Fruit fly (Drosophila melanogaster) whole organism, embryonic: ENCODE data around the gene CG4607.
A peak's percentile ranks its signal among the peaks of the same experiment; 100 is the strongest.

Source experiments
- Adf1 ChIP-seq: fragments of 200-800 bp; sonication (Bioruptor generic); IDR thresholded peaks from 2 replicates; pipeline ENCODE4 v1.3.6; 2022; ENCODE audit warnings: missing biosample characterization, missing genetic modification characterization
- Aef1 ChIP-seq: fragments of 200-800 bp; sonication (Bioruptor generic); IDR thresholded peaks from 3 replicates; pipeline ENCODE4 v1.3.6; 2022; ENCODE audit warnings: missing biosample characterization, missing genetic modification characterization
- Atf-2 ChIP-seq: fragments of 200-800 bp; sonication (Bioruptor generic); optimal IDR thresholded peaks from 2 replicates; lab custom pipeline; 2016; ENCODE audit warnings: missing biosample characterization, missing genetic modification characterization
- CG10543 ChIP-seq: fragments of 200-800 bp; sonication (Bioruptor generic); optimal IDR thresholded peaks from 3 replicates; lab custom pipeline; 2017; ENCODE audit warnings: missing biosample characterization, mild to moderate bottlenecking, missing genetic modification characterization, moderate library complexity
- CG11695 ChIP-seq: fragments of 200-800 bp; sonication (Bioruptor generic); IDR thresholded peaks from 3 replicates; pipeline ENCODE4 v1.3.6; 2022; ENCODE audit warnings: missing biosample characterization, missing genetic modification characterization
- CG12104 ChIP-seq: fragments of 200-800 bp; sonication (Bioruptor generic); optimal IDR thresholded peaks from 3 replicates; lab custom pipeline; 2016; ENCODE audit warnings: missing biosample characterization, missing genetic modification characterization
- CG12659 ChIP-seq: fragments of 200-800 bp; sonication (Bioruptor generic); optimal IDR thresholded peaks from 3 replicates; lab custom pipeline; 2017; ENCODE audit warnings: mild to moderate bottlenecking, missing biosample characterization, missing genetic modification reagents, missing genetic modification characterization
- CG12942 ChIP-seq: fragments of 200-800 bp; sonication (Bioruptor generic); optimal IDR thresholded peaks from 3 replicates; lab custom pipeline; 2016; ENCODE audit warnings: missing biosample characterization, missing genetic modification characterization
- CG13775 ChIP-seq: fragments of 200-800 bp; sonication (Bioruptor generic); optimal IDR thresholded peaks from 3 replicates; lab custom pipeline; 2017; ENCODE audit warnings: missing biosample characterization, mild to moderate bottlenecking, missing genetic modification characterization
- CG1602 ChIP-seq: fragments of 200-800 bp; sonication (Bioruptor generic); optimal IDR thresholded peaks from 3 replicates; lab custom pipeline; 2016; ENCODE audit warnings: missing biosample characterization, missing genetic modification characterization
- CG16815 ChIP-seq: fragments of 200-800 bp; sonication (Bioruptor generic); optimal IDR thresholded peaks from 3 replicates; lab custom pipeline; 2017; ENCODE audit warnings: missing biosample characterization, mild to moderate bottlenecking, missing genetic modification characterization
- CG17359 ChIP-seq: fragments of 200-800 bp; sonication (Bioruptor generic); optimal IDR thresholded peaks from 3 replicates; lab custom pipeline; 2018; ENCODE audit warnings: missing biosample characterization, mild to moderate bottlenecking, missing genetic modification characterization, moderate library complexity
- CG18262 ChIP-seq: fragments of 200-800 bp; optimal IDR thresholded peaks from 3 replicates; lab custom pipeline; 2019; ENCODE audit warnings: missing biosample characterization, mild to moderate bottlenecking, missing genetic modification characterization, moderate library complexity
- CG18764 ChIP-seq: fragments of 200-800 bp; sonication (Bioruptor generic); optimal IDR thresholded peaks from 3 replicates; lab custom pipeline; 2016; ENCODE audit warnings: missing biosample characterization, missing genetic modification characterization
- CG2678 ChIP-seq: fragments of 200-800 bp; sonication (Bioruptor generic); optimal IDR thresholded peaks from 3 replicates; lab custom pipeline; 2019; ENCODE audit warnings: missing biosample characterization, mild to moderate bottlenecking, missing genetic modification characterization, moderate library complexity
- CG30431 ChIP-seq: fragments of 200-800 bp; sonication (Bioruptor generic); optimal IDR thresholded peaks from 2 replicates; lab custom pipeline; 2017; ENCODE audit warnings: missing biosample characterization, missing genetic modification characterization
- CG4424 ChIP-seq: fragments of 200-800 bp; sonication (Bioruptor generic); optimal IDR thresholded peaks from 3 replicates; lab custom pipeline; 2016; ENCODE audit warnings: missing biosample characterization, missing genetic modification characterization
- CG6689 ChIP-seq: fragments of 200-800 bp; sonication (Bioruptor generic); IDR thresholded peaks from 2 replicates; pipeline ENCODE4 v1.3.6; 2022; ENCODE audit warnings: missing biosample characterization, missing genetic modification characterization
- CG6813 ChIP-seq: fragments of 200-800 bp; sonication (Bioruptor generic); optimal IDR thresholded peaks from 2 replicates; lab custom pipeline; 2017; ENCODE audit warnings: missing biosample characterization, missing genetic modification characterization, mild to moderate bottlenecking, moderate library complexity, missing genetic modification reagents
- CG8281 ChIP-seq: fragments of 200-800 bp; sonication (Bioruptor generic); optimal IDR thresholded peaks from 2 replicates; lab custom pipeline; 2018; ENCODE audit warnings: missing biosample characterization, mild to moderate bottlenecking, missing genetic modification characterization, moderate library complexity
- CG8924 ChIP-seq: fragments of 200-800 bp; optimal IDR thresholded peaks from 3 replicates; lab custom pipeline; 2019; ENCODE audit warnings: missing biosample characterization, mild to moderate bottlenecking, missing genetic modification characterization, moderate library complexity
- CG9797 ChIP-seq: fragments of 200-800 bp; sonication (Bioruptor generic); optimal IDR thresholded peaks from 3 replicates; lab custom pipeline; 2018; ENCODE audit warnings: missing biosample characterization, mild to moderate bottlenecking, missing genetic modification characterization
- CG9817 ChIP-seq: fragments of 200-800 bp; sonication (Bioruptor generic); optimal IDR thresholded peaks from 2 replicates; lab custom pipeline; 2018; ENCODE audit warnings: missing biosample characterization, mild to moderate bottlenecking, missing genetic modification characterization, moderate library complexity
- CkIIα-i1 ChIP-seq: fragments of 200-800 bp; sonication (Bioruptor generic); IDR thresholded peaks from 2 replicates; pipeline ENCODE4 v1.3.6; 2022; ENCODE audit warnings: missing biosample characterization, missing genetic modification characterization
- D19B ChIP-seq: fragments of 200-800 bp; sonication (Bioruptor generic); optimal IDR thresholded peaks from 2 replicates; lab custom pipeline; 2017; ENCODE audit warnings: missing biosample characterization, mild to moderate bottlenecking, missing genetic modification characterization
- Dip3 ChIP-seq: fragments of 200-800 bp; sonication (Bioruptor generic); optimal IDR thresholded peaks from 3 replicates; lab custom pipeline; 2016; ENCODE audit warnings: missing biosample characterization, missing genetic modification characterization
- Fer3 ChIP-seq: fragments of 200-800 bp; sonication (Bioruptor generic); optimal IDR thresholded peaks from 2 replicates; lab custom pipeline; 2018; ENCODE audit warnings: missing biosample characterization, mild to moderate bottlenecking, missing genetic modification characterization, moderate library complexity
- Kr ChIP-seq: fragments of 200-800 bp; sonication (Bioruptor generic); optimal IDR thresholded peaks from 2 replicates; lab custom pipeline; 2017; ENCODE audit warnings: missing biosample characterization, mild to moderate bottlenecking, missing genetic modification characterization
- Lhr ChIP-seq: fragments of 200-800 bp; sonication (Bioruptor generic); optimal IDR thresholded peaks from 3 replicates; lab custom pipeline; 2017; ENCODE audit warnings: mild to moderate bottlenecking, missing biosample characterization, missing genetic modification reagents, missing genetic modification characterization
- MBD-R2 ChIP-seq: fragments of 200-800 bp; sonication (Bioruptor generic); IDR thresholded peaks from 2 replicates; pipeline ENCODE4 v1.3.6; 2022; ENCODE audit warnings: missing biosample characterization, missing genetic modification characterization
- Myb ChIP-seq: fragments of 200-800 bp; sonication (Bioruptor generic); optimal IDR thresholded peaks from 2 replicates; lab custom pipeline; 2016; ENCODE audit warnings: missing biosample characterization, missing genetic modification characterization
- bab2 ChIP-seq: fragments of 200-800 bp; sonication (Bioruptor generic); optimal IDR thresholded peaks from 2 replicates; lab custom pipeline; 2016; ENCODE audit warnings: missing biosample characterization, missing genetic modification characterization
- btn ChIP-seq: fragments of 200-800 bp; sonication (Bioruptor generic); optimal IDR thresholded peaks from 2 replicates; lab custom pipeline; 2016; ENCODE audit warnings: missing biosample characterization, missing genetic modification characterization
- cg ChIP-seq: fragments of 200-800 bp; sonication (Bioruptor generic); optimal IDR thresholded peaks from 3 replicates; lab custom pipeline; 2019; ENCODE audit warnings: missing biosample characterization, mild to moderate bottlenecking, missing genetic modification characterization, moderate library complexity
- gce ChIP-seq: fragments of 200-800 bp; sonication (Bioruptor generic); IDR thresholded peaks from 3 replicates; pipeline ENCODE4 v1.3.6; 2022; ENCODE audit warnings: missing biosample characterization, missing genetic modification characterization
- gem ChIP-seq: fragments of 200-800 bp; sonication (Bioruptor generic); optimal IDR thresholded peaks from 2 replicates; lab custom pipeline; 2019; ENCODE audit warnings: missing biosample characterization, mild to moderate bottlenecking, missing genetic modification characterization, moderate library complexity
- gfzf ChIP-seq: fragments of 200-800 bp; sonication (Bioruptor generic); optimal IDR thresholded peaks from 2 replicates; lab custom pipeline; 2016; ENCODE audit warnings: missing biosample characterization, mild to moderate bottlenecking, missing genetic modification characterization, moderate library complexity
- gsb-n ChIP-seq: fragments of 200-800 bp; sonication (Bioruptor generic); optimal IDR thresholded peaks from 3 replicates; lab custom pipeline; 2018; ENCODE audit warnings: missing biosample characterization, mild to moderate bottlenecking, missing genetic modification characterization
- kay ChIP-seq: fragments of 200-800 bp; sonication (Bioruptor generic); optimal IDR thresholded peaks from 2 replicates; lab custom pipeline; 2016; ENCODE audit warnings: missing biosample characterization, missing genetic modification characterization
- lov ChIP-seq, 2 experiments: fragments of 200-800 bp in 1 of 2; fragments of >200 bp in 1 of 2; sonication (Bioruptor generic) in 1 of 2; IDR thresholded peaks in 1 of 2; optimal IDR thresholded peaks in 1 of 2; 2 replicates in 1 of 2; 3 replicates in 1 of 2; pipeline versions ENCODE4 v1.3.6 to Lab custom; 2017 to 2022; ENCODE audit warnings: missing biosample characterization in 1 of 2, missing genetic modification characterization in 1 of 2
- mirr ChIP-seq: fragments of 200-800 bp; sonication (Bioruptor generic); optimal IDR thresholded peaks from 3 replicates; lab custom pipeline; 2018; ENCODE audit warnings: missing biosample characterization, mild to moderate bottlenecking, missing genetic modification characterization
- odd ChIP-seq: fragments of 200-800 bp; sonication (Bioruptor generic); optimal IDR thresholded peaks from 2 replicates; lab custom pipeline; 2017; ENCODE audit warnings: missing biosample characterization, mild to moderate bottlenecking, missing genetic modification characterization
- prd ChIP-seq, 3 experiments: fragments of >200 bp in 2 of 3; fragments of 200-800 bp in 1 of 3; sonication (Bioruptor generic) in 1 of 3; optimal IDR thresholded peaks in 2 of 3; IDR thresholded peaks in 1 of 3; 2 replicates in 2 of 3; 3 replicates in 1 of 3; pipeline versions ENCODE4 v1.3.6 to Lab custom; 2017 to 2022; ENCODE audit warnings: missing biosample characterization in 1 of 3, missing genetic modification characterization in 1 of 3
- ranshi ChIP-seq: fragments of 200-800 bp; sonication (Bioruptor generic); IDR thresholded peaks from 2 replicates; pipeline ENCODE4 v1.3.6; 2022; ENCODE audit warnings: missing biosample characterization, missing genetic modification characterization
- sr ChIP-seq: fragments of 200-800 bp; sonication (Bioruptor generic); IDR thresholded peaks from 3 replicates; pipeline ENCODE4 v1.3.6; 2022; ENCODE audit warnings: missing biosample characterization, missing genetic modification characterization
- ssp ChIP-seq: fragments of 200-800 bp; sonication (Bioruptor generic); IDR thresholded peaks from 2 replicates; pipeline ENCODE4 v1.3.6; 2022; ENCODE audit warnings: missing biosample characterization, missing genetic modification characterization
- stwl ChIP-seq: fragments of 200-800 bp; sonication (Bioruptor generic); optimal IDR thresholded peaks from 3 replicates; lab custom pipeline; 2018; ENCODE audit warnings: missing biosample characterization, mild to moderate bottlenecking, missing genetic modification characterization, moderate library complexity
- trem ChIP-seq: fragments of 200-800 bp; optimal IDR thresholded peaks from 3 replicates; lab custom pipeline; 2019; ENCODE audit warnings: missing biosample characterization, mild to moderate bottlenecking, missing genetic modification characterization, moderate library complexity
- unpg ChIP-seq: fragments of 200-800 bp; sonication (Bioruptor generic); optimal IDR thresholded peaks from 3 replicates; lab custom pipeline; 2018; ENCODE audit warnings: missing biosample characterization, mild to moderate bottlenecking, missing genetic modification characterization, moderate library complexity

CG4607 gene

DNA sequence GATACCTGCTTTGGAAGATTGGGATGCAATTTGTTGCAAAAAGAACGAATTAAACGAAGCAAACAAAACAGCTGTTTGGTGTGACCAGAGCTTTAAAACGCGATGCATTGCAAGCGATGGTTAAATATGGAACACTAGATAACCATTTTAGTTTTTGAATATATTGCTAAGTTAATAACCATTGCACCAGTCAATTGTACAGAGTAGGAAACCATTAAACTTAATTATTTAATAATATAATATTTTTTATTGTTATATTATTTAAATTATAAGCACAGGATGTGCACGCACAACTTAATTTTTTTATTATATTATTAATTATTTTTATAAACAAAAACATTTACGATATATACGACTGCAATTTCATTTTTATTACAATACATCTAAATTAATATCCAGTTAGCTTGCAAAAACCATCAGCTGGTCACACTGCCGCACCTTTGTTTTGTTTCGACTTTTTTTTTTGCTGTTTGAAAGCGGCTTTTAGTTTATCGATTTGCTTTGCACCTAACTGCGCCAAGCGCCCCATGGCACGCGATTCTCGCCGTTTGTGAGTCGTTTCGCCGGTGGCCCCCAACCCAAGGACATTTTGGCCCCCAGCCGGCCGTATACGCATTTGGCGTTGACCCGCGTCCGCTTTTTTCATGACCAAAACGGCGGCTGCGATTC, 35.3 kb downstream of the CG4607 start, which contains the start of the genes CG4617 and CG8300 (continued):
- TF ChIP-seq gem (tag; lab: Kevin White, UChicago) (peak; percentile 59), CG6689 (GFP tag; lab: Robert Waterston, UW) (0 out of 2 replicates have a peak, but pooled peaks have one; percentile 21), Adf1 (GFP tag; lab: Robert Waterston, UW) (no peak), CG6813 (GFP tag; lab: Kevin White, UChicago) (no peak), CG16815 (GFP tag; lab: Kevin White, UChicago) (no peak), CG4424 (no peak), CG12942 (GFP tag; lab: Kevin White, UChicago) (no peak), CG9817 (tag; lab: Kevin White, UChicago) (peak; percentile 43), odd (GFP tag; lab: Kevin White, UChicago) (no peak), stwl (tag; lab: Kevin White, UChicago) (peak; percentile 24), gce (GFP tag; lab: Robert Waterston, UW) (no peak), D19B (GFP tag; lab: Kevin White, UChicago) (no peak), prd (optimal IDR thresholded peaks at IDR 0.05; lab: Kevin White, UChicago) (no peak), prd (GFP tag; IDR thresholded peaks at IDR 0.05; lab: Robert Waterston, UW) (peak; percentile 44; the same call in 1 of the 3 replicates), cg (no peak), CG18764 (GFP tag; lab: Kevin White, UChicago) (no peak), trem (peak; percentile 15), CG10543 (peak; percentile 52), CkIIα-i1 (GFP tag; lab: Robert Waterston, UW) (no peak), Myb (GFP tag; lab: Kevin White, UChicago) (peak; percentile 37), CG13775 (peak; percentile 51), Aef1 (GFP tag; lab: Robert Waterston, UW) (0 out of 3 replicates have a peak, but pooled peaks have one; percentile 29), btn (GFP tag; lab: Kevin White, UChicago) (no peak), CG2678 (tag; lab: Kevin White, UChicago) (peak; percentile 61), CG1602 (GFP tag; lab: Kevin White, UChicago) (no peak), Atf-2 (GFP tag; lab: Kevin White, UChicago) (no peak), unpg (GFP tag; lab: Kevin White, UChicago) (no peak), MBD-R2 (peak; percentile 33; the same call in 1 of the 2 replicates), Lhr (GFP tag; lab: Kevin White, UChicago) (no peak), CG12104 (GFP tag; lab: Kevin White, UChicago) (no peak), CG18262 (tag; lab: Kevin White, UChicago) (peak; percentile 37), kay (no peak), CG12659 (GFP tag; lab: Kevin White, UChicago) (peak; percentile 46), ssp (GFP tag; lab: Robert Waterston, UW) (no peak), Dip3 (GFP tag; lab: Kevin White, UChicago) (no peak), gfzf (peak; percentile 53), CG8281 (no peak), Kr (GFP tag; lab: Kevin White, UChicago) (no peak), CG8924 (tag; lab: Kevin White, UChicago) (peak; percentile 36), lov (optimal IDR thresholded peaks at IDR 0.05; lab: Kevin White, UChicago) (no peak), lov (GFP tag; IDR thresholded peaks at IDR 0.05; lab: Robert Waterston, UW) (no peak), CG17359 (tag; lab: Kevin White, UChicago) (no peak), Fer3 (peak; percentile 4), CG30431 (GFP tag; lab: Kevin White, UChicago) (no peak), sr (GFP tag; lab: Robert Waterston, UW) (no peak), bab2 (GFP tag; lab: Kevin White, UChicago) (no peak), CG11695 (GFP tag; lab: Robert Waterston, UW) (no peak), gsb-n (tag; lab: Kevin White, UChicago) (peak; percentile 21), mirr (GFP tag; lab: Kevin White, UChicago) (no peak), CG9797 (GFP tag; lab: Kevin White, UChicago) (peak; percentile 19), ranshi (GFP tag; lab: Robert Waterston, UW) (no peak)
